Fruit fly (Drosophila melanogaster) whole organism, embryonic: ENCODE measurements around the gene CG5381.

Experiments
- Ada2b ChIP-seq: fragments of 200-800 bp; sonication (Bioruptor generic); IDR thresholded peaks from 2 replicates; pipeline ENCODE4 v1.3.6; 2022; ENCODE audit warnings: missing biosample characterization, missing genetic modification characterization
- Atf-2 ChIP-seq: fragments of 200-800 bp; sonication (Bioruptor generic); optimal IDR thresholded peaks from 2 replicates; lab custom pipeline; 2016; ENCODE audit warnings: missing biosample characterization, missing genetic modification characterization
- CG11093 ChIP-seq: fragments of 200-800 bp; sonication (Bioruptor generic); IDR thresholded peaks from 3 replicates; pipeline ENCODE4 v1.3.6; 2022; ENCODE audit warnings: missing biosample characterization, missing genetic modification characterization
- CG12104 ChIP-seq: fragments of 200-800 bp; sonication (Bioruptor generic); optimal IDR thresholded peaks from 3 replicates; lab custom pipeline; 2016; ENCODE audit warnings: missing biosample characterization, missing genetic modification characterization
- CG1233 ChIP-seq: fragments of 200-800 bp; sonication (Bioruptor generic); optimal IDR thresholded peaks from 4 replicates; lab custom pipeline; 2018; ENCODE audit warnings: missing biosample characterization, mild to moderate bottlenecking, missing genetic modification characterization
- CG15601 ChIP-seq: fragments of 200-800 bp; sonication (Bioruptor generic); optimal IDR thresholded peaks from 3 replicates; lab custom pipeline; 2019; ENCODE audit warnings: missing biosample characterization, mild to moderate bottlenecking, missing genetic modification characterization, moderate library complexity
- CG1603 ChIP-seq: fragments of 200-800 bp; sonication (Bioruptor generic); optimal IDR thresholded peaks from 2 replicates; lab custom pipeline; 2019; ENCODE audit warnings: missing biosample characterization, mild to moderate bottlenecking, missing genetic modification characterization, moderate library complexity
- CG16815 ChIP-seq: fragments of 200-800 bp; sonication (Bioruptor generic); optimal IDR thresholded peaks from 3 replicates; lab custom pipeline; 2017; ENCODE audit warnings: missing biosample characterization, mild to moderate bottlenecking, missing genetic modification characterization
- CG5180 ChIP-seq: fragments of 200-800 bp; sonication (Bioruptor generic); optimal IDR thresholded peaks from 3 replicates; lab custom pipeline; 2017; ENCODE audit warnings: missing biosample characterization, missing genetic modification characterization, mild to moderate bottlenecking, moderate library complexity, missing genetic modification reagents
- CG5953 ChIP-seq: fragments of 200-800 bp; sonication (Bioruptor generic); IDR thresholded peaks from 2 replicates; pipeline ENCODE4 v1.3.6; 2022; ENCODE audit warnings: missing biosample characterization, missing genetic modification characterization
- CG6254 ChIP-seq: fragments of 200-800 bp; sonication (Bioruptor generic); optimal IDR thresholded peaks from 3 replicates; lab custom pipeline; 2017; ENCODE audit warnings: mild to moderate bottlenecking, missing biosample characterization, missing genetic modification reagents, missing genetic modification characterization
- CG7786 ChIP-seq: fragments of 200-800 bp; sonication (Bioruptor generic); optimal IDR thresholded peaks from 2 replicates; lab custom pipeline; 2016; ENCODE audit warnings: missing biosample characterization, missing genetic modification characterization
- CG8281 ChIP-seq: fragments of 200-800 bp; sonication (Bioruptor generic); optimal IDR thresholded peaks from 2 replicates; lab custom pipeline; 2018; ENCODE audit warnings: missing biosample characterization, mild to moderate bottlenecking, missing genetic modification characterization, moderate library complexity
- CG8290 ChIP-seq, 3 experiments: fragments of 200-800 bp; sonication (Bioruptor generic); optimal IDR thresholded peaks; 2 replicates each; lab custom pipeline; 2016 to 2019; ENCODE audit warnings: missing biosample characterization in 3 of 3, missing genetic modification characterization in 3 of 3, mild to moderate bottlenecking in 2 of 3, moderate library complexity in 1 of 3
- CG8924 ChIP-seq: fragments of 200-800 bp; optimal IDR thresholded peaks from 3 replicates; lab custom pipeline; 2019; ENCODE audit warnings: missing biosample characterization, mild to moderate bottlenecking, missing genetic modification characterization, moderate library complexity
- CG9797 ChIP-seq: fragments of 200-800 bp; sonication (Bioruptor generic); optimal IDR thresholded peaks from 3 replicates; lab custom pipeline; 2018; ENCODE audit warnings: missing biosample characterization, mild to moderate bottlenecking, missing genetic modification characterization
- D19A ChIP-seq: fragments of 200-800 bp; optimal IDR thresholded peaks from 3 replicates; lab custom pipeline; 2019; ENCODE audit warnings: missing biosample characterization, mild to moderate bottlenecking, missing genetic modification characterization, moderate library complexity
- Dp ChIP-seq: fragments of 200-800 bp; sonication (Bioruptor generic); optimal IDR thresholded peaks from 2 replicates; lab custom pipeline; 2018; ENCODE audit warnings: missing biosample characterization, mild to moderate bottlenecking, missing genetic modification characterization, moderate library complexity
- Dref ChIP-seq: fragments of 200-800 bp; sonication (Bioruptor generic); IDR thresholded peaks from 2 replicates; pipeline ENCODE4 v1.3.6; 2022; ENCODE audit warnings: missing biosample characterization, missing genetic modification characterization
- E2f2 ChIP-seq: fragments of 200-800 bp; sonication (Bioruptor generic); IDR thresholded peaks from 2 replicates; pipeline ENCODE4 v1.3.6; 2022; ENCODE audit warnings: missing biosample characterization, missing genetic modification characterization
- Fer1 ChIP-seq: fragments of 200-800 bp; sonication (Bioruptor generic); optimal IDR thresholded peaks from 2 replicates; lab custom pipeline; 2017; ENCODE audit warnings: missing biosample characterization, mild to moderate bottlenecking, missing genetic modification characterization
- Gsc ChIP-seq: fragments of 200-800 bp; sonication (Bioruptor generic); IDR thresholded peaks from 2 replicates; pipeline ENCODE4 v1.3.6; 2022; ENCODE audit warnings: missing biosample characterization, missing genetic modification characterization
- HHEX ChIP-seq: fragments of 200-800 bp; sonication (Bioruptor generic); optimal IDR thresholded peaks from 3 replicates; lab custom pipeline; 2017; ENCODE audit warnings: missing biosample characterization, mild to moderate bottlenecking, missing genetic modification characterization, missing genetic modification reagents
- Hey ChIP-seq: fragments of 200-800 bp; sonication (Bioruptor generic); optimal IDR thresholded peaks from 3 replicates; lab custom pipeline; 2018; ENCODE audit warnings: missing biosample characterization, mild to moderate bottlenecking, missing genetic modification characterization
- HmgD ChIP-seq: fragments of 200-800 bp; sonication (Bioruptor generic); optimal IDR thresholded peaks from 3 replicates; lab custom pipeline; 2016; ENCODE audit warnings: missing biosample characterization, missing genetic modification characterization
- Hmr ChIP-seq: fragments of 200-800 bp; sonication (Bioruptor generic); optimal IDR thresholded peaks from 3 replicates; lab custom pipeline; 2017; ENCODE audit warnings: mild to moderate bottlenecking, missing biosample characterization, missing genetic modification reagents, missing genetic modification characterization
- Kr ChIP-seq: fragments of 200-800 bp; sonication (Bioruptor generic); optimal IDR thresholded peaks from 2 replicates; lab custom pipeline; 2017; ENCODE audit warnings: missing biosample characterization, mild to moderate bottlenecking, missing genetic modification characterization
- Ptx1 ChIP-seq: fragments of 200-800 bp; sonication (Bioruptor generic); IDR thresholded peaks from 2 replicates; pipeline ENCODE4 v1.3.6; 2022; ENCODE audit warnings: missing biosample characterization, missing genetic modification characterization
- Tbp ChIP-seq: fragments of >200 bp; optimal IDR thresholded peaks from 2 replicates; lab custom pipeline; 2018; ENCODE audit warnings: missing biosample characterization, missing genetic modification characterization
- Vsx1 ChIP-seq: fragments of 200-800 bp; sonication (Bioruptor generic); optimal IDR thresholded peaks from 2 replicates; lab custom pipeline; 2017; ENCODE audit warnings: missing biosample characterization, mild to moderate bottlenecking, missing genetic modification characterization, missing genetic modification reagents
- al ChIP-seq: fragments of 200-800 bp; sonication (Bioruptor generic); IDR thresholded peaks from 2 replicates; pipeline ENCODE4 v1.3.6; 2022; ENCODE audit warnings: missing biosample characterization, missing genetic modification characterization
- ara ChIP-seq: fragments of 200-800 bp; sonication (Bioruptor generic); IDR thresholded peaks from 2 replicates; pipeline ENCODE4 v1.3.6; 2022; ENCODE audit warnings: missing biosample characterization, missing genetic modification characterization
- bcd ChIP-seq: fragments of 200-800 bp; sonication (Bioruptor generic); optimal IDR thresholded peaks from 2 replicates; lab custom pipeline; 2017; ENCODE audit warnings: missing biosample characterization, mild to moderate bottlenecking, missing genetic modification characterization
- en ChIP-seq: fragments of 200-800 bp; sonication (Bioruptor generic); optimal IDR thresholded peaks from 2 replicates; lab custom pipeline; 2016; ENCODE audit warnings: missing biosample characterization, missing genetic modification characterization
- exex ChIP-seq: fragments of 200-800 bp; sonication (Bioruptor generic); optimal IDR thresholded peaks from 4 replicates; lab custom pipeline; 2018; ENCODE audit warnings: missing biosample characterization, mild to moderate bottlenecking, missing genetic modification characterization, moderate library complexity
- gro ChIP-seq: fragments of 200-800 bp; sonication (Bioruptor generic); optimal IDR thresholded peaks from 2 replicates; lab custom pipeline; 2016; ENCODE audit warnings: missing biosample characterization, missing genetic modification characterization
- gsb ChIP-seq: fragments of 200-800 bp; sonication (Bioruptor generic); IDR thresholded peaks from 2 replicates; pipeline ENCODE4 v1.3.6; 2022; ENCODE audit warnings: missing biosample characterization, missing genetic modification characterization
- ken ChIP-seq: fragments of 200-800 bp; sonication (Bioruptor generic); IDR thresholded peaks from 3 replicates; pipeline ENCODE4 v1.3.6; 2022; ENCODE audit warnings: missing biosample characterization, missing genetic modification characterization
- lov ChIP-seq, 2 experiments: fragments of 200-800 bp in 1 of 2; fragments of >200 bp in 1 of 2; sonication (Bioruptor generic) in 1 of 2; IDR thresholded peaks in 1 of 2; optimal IDR thresholded peaks in 1 of 2; 2 replicates in 1 of 2; 3 replicates in 1 of 2; pipeline versions ENCODE4 v1.3.6 to Lab custom; 2017 to 2022; ENCODE audit warnings: missing biosample characterization in 1 of 2, missing genetic modification characterization in 1 of 2
- nom ChIP-seq: fragments of 200-800 bp; sonication (Bioruptor generic); optimal IDR thresholded peaks from 2 replicates; lab custom pipeline; 2017; ENCODE audit warnings: missing biosample characterization, missing genetic modification characterization, mild to moderate bottlenecking, moderate library complexity, missing genetic modification reagents
- pb ChIP-seq: fragments of 200-800 bp; sonication (Bioruptor generic); optimal IDR thresholded peaks from 3 replicates; lab custom pipeline; 2016; ENCODE audit warnings: missing biosample characterization, missing genetic modification characterization
- pita ChIP-seq: fragments of 200-800 bp; sonication (Bioruptor generic); optimal IDR thresholded peaks from 2 replicates; lab custom pipeline; 2017; ENCODE audit warnings: missing biosample characterization, mild to moderate bottlenecking, missing genetic modification characterization
- psq ChIP-seq: fragments of 200-800 bp; sonication (Bioruptor generic); optimal IDR thresholded peaks from 2 replicates; lab custom pipeline; 2017; ENCODE audit warnings: missing biosample characterization, missing genetic modification characterization
- pum ChIP-seq: fragments of 200-800 bp; sonication (Bioruptor generic); optimal IDR thresholded peaks from 2 replicates; lab custom pipeline; 2016; ENCODE audit warnings: missing biosample characterization, missing genetic modification characterization
- pzg ChIP-seq: fragments of 200-800 bp; sonication (Bioruptor generic); optimal IDR thresholded peaks from 3 replicates; lab custom pipeline; 2018; ENCODE audit warnings: missing biosample characterization, mild to moderate bottlenecking, missing genetic modification characterization, moderate library complexity
- scrt ChIP-seq: fragments of 200-800 bp; sonication (Bioruptor generic); optimal IDR thresholded peaks from 2 replicates; lab custom pipeline; 2018; ENCODE audit warnings: missing biosample characterization, mild to moderate bottlenecking, missing genetic modification characterization, moderate library complexity
- sisA ChIP-seq: fragments of 200-800 bp; sonication (Bioruptor generic); IDR thresholded peaks from 2 replicates; pipeline ENCODE4 v1.3.6; 2022; ENCODE audit warnings: missing biosample characterization, missing genetic modification characterization
- stwl ChIP-seq: fragments of 200-800 bp; sonication (Bioruptor generic); optimal IDR thresholded peaks from 3 replicates; lab custom pipeline; 2018; ENCODE audit warnings: missing biosample characterization, mild to moderate bottlenecking, missing genetic modification characterization, moderate library complexity
- trem ChIP-seq: fragments of 200-800 bp; optimal IDR thresholded peaks from 3 replicates; lab custom pipeline; 2019; ENCODE audit warnings: missing biosample characterization, mild to moderate bottlenecking, missing genetic modification characterization, moderate library complexity
- tup ChIP-seq: fragments of 200-800 bp; sonication (Bioruptor generic); optimal IDR thresholded peaks from 2 replicates; lab custom pipeline; 2016; ENCODE audit warnings: missing biosample characterization, mild to moderate bottlenecking, missing genetic modification characterization, moderate library complexity
- usp ChIP-seq: fragments of >200 bp; optimal IDR thresholded peaks from 2 replicates; lab custom pipeline; 2017; ENCODE audit warnings: missing biosample characterization, missing genetic modification characterization

The CG5381 gene

DNA sequence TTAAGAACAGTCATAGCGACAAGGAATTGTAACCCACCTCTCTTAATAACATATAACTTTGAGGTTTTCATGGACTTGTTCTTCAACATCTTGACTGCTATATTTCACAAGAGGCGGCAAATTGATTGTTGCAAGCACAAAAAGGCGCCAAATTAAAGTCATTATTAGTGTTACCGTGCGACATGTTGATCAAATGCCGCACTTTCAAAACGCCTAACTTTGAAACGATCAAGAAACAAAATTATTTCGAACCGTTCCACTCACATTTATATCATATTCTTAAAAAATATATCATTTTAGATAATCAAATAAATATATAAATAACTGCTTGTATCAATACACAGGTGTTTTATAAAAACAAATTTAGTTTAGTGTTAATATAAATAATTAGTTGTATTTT, 4.9 kb upstream of the CG5381 start, which contains the start of gene RnrL (continued):
- TF ChIP-seq E2f2 (GFP tag; lab: Robert Waterston, UW): peak; percentile 80
- TF ChIP-seq CG6254 (GFP tag; lab: Kevin White, UChicago): no peak
- no peak for TF ChIP-seq gro (GFP tag; lab: Kevin White, UChicago)
- TF ChIP-seq pita: no peak
- no peak for TF ChIP-seq Ptx1 (GFP tag; lab: Robert Waterston, UW)
- TF ChIP-seq HHEX (GFP tag; lab: Kevin White, UChicago): no peak
- no peak for TF ChIP-seq en (GFP tag; lab: Kevin White, UChicago)
- no peak for TF ChIP-seq nom (GFP tag; lab: Kevin White, UChicago)
- TF ChIP-seq Fer1 (GFP tag; lab: Kevin White, UChicago): no peak
- TF ChIP-seq Vsx1 (GFP tag; lab: Kevin White, UChicago): no peak
- no peak for TF ChIP-seq ken
- TF ChIP-seq Dp (GFP tag; lab: Kevin White, UChicago): peak; percentile 75
- no peak for TF ChIP-seq Dref
- peak; percentile 48 for TF ChIP-seq stwl (tag; lab: Kevin White, UChicago)
- no peak for TF ChIP-seq D19A (tag; lab: Kevin White, UChicago)
- no peak for TF ChIP-seq Atf-2
- no peak for TF ChIP-seq CG5180
- no peak for TF ChIP-seq al (GFP tag; lab: Robert Waterston, UW)
- TF ChIP-seq HmgD (GFP tag; lab: Kevin White, UChicago): no peak
- no peak for TF ChIP-seq Tbp
- TF ChIP-seq Hmr (GFP tag; lab: Kevin White, UChicago): no peak
- peak; percentile 95 for TF ChIP-seq CG1603 (tag; lab: Kevin White, UChicago)
- no peak for TF ChIP-seq pum (GFP tag; lab: Kevin White, UChicago)
- TF ChIP-seq CG16815 (GFP tag; lab: Kevin White, UChicago): no peak
- TF ChIP-seq pzg (GFP tag; lab: Kevin White, UChicago): peak; percentile 40
- no peak for TF ChIP-seq tup (GFP tag; lab: Kevin White, UChicago)
- TF ChIP-seq CG15601 (tag; lab: Kevin White, UChicago): no peak
- TF ChIP-seq Ada2b (GFP tag; lab: Robert Waterston, UW): no peak
- no peak for TF ChIP-seq CG8924 (tag; lab: Kevin White, UChicago)
- TF ChIP-seq sisA: no peak
- TF ChIP-seq CG5953 (GFP tag; lab: Robert Waterston, UW): no peak
- no peak for TF ChIP-seq usp (GFP tag; lab: Kevin White, UChicago)
- no peak for TF ChIP-seq psq
- no peak for TF ChIP-seq gsb (GFP tag; lab: Robert Waterston, UW)
- no peak for TF ChIP-seq CG11093 (GFP tag; lab: Robert Waterston, UW)
- TF ChIP-seq scrt: no peak
- no peak for TF ChIP-seq ara (GFP tag; lab: Robert Waterston, UW)
- no peak for TF ChIP-seq Hey
- TF ChIP-seq CG7786 (GFP tag; lab: Kevin White, UChicago): no peak
- TF ChIP-seq CG9797 (GFP tag; lab: Kevin White, UChicago): peak; percentile 59
- peak; percentile 6 for TF ChIP-seq trem (tag; lab: Kevin White, UChicago)
- no peak for TF ChIP-seq exex (tag; lab: Kevin White, UChicago)
- TF ChIP-seq lov (optimal IDR thresholded peaks at IDR 0.05; lab: Kevin White, UChicago): no peak
- no peak for TF ChIP-seq lov (GFP tag; IDR thresholded peaks at IDR 0.05; lab: Robert Waterston, UW)
- TF ChIP-seq CG1233 (GFP tag; lab: Kevin White, UChicago): no peak
- no peak for TF ChIP-seq Kr (GFP tag; lab: Kevin White, UChicago)
- TF ChIP-seq CG8290 (GFP tag; optimal IDR thresholded peaks at IDR 0.05; lab: Kevin White, UChicago): peak; percentile 46
- TF ChIP-seq CG8290 (tag; optimal IDR thresholded peaks at IDR 0.05; lab: Kevin White, UChicago): no peak
- no peak for TF ChIP-seq bcd (GFP tag; lab: Kevin White, UChicago)
- no peak for TF ChIP-seq CG8281
- TF ChIP-seq pb (GFP tag; lab: Kevin White, UChicago): no peak
- no peak for TF ChIP-seq Gsc (GFP tag; lab: Robert Waterston, UW)
- no peak for TF ChIP-seq CG12104 (GFP tag; lab: Kevin White, UChicago)
